Fruit fly (Drosophila melanogaster) whole organism, embryonic: ENCODE results near the gene P5CDh2.

ENCODE experiments used
- CG10274 ChIP-seq: fragments of 200-800 bp; sonication (Bioruptor generic); optimal IDR thresholded peaks from 3 replicates; lab custom pipeline; 2017; ENCODE audit warnings: missing biosample characterization, mild to moderate bottlenecking, missing genetic modification characterization
- CG10321 ChIP-seq: fragments of 200-800 bp; sonication (Bioruptor generic); IDR thresholded peaks from 2 replicates; pipeline ENCODE4 v1.3.6; 2022; ENCODE audit warnings: missing biosample characterization, missing genetic modification characterization
- CG15514 ChIP-seq: fragments of 200-800 bp; sonication (Bioruptor generic); optimal IDR thresholded peaks from 3 replicates; lab custom pipeline; 2017; ENCODE audit warnings: missing biosample characterization, missing genetic modification characterization, mild to moderate bottlenecking, moderate library complexity, missing genetic modification reagents
- CG15696 ChIP-seq: fragments of 200-800 bp; sonication (Bioruptor generic); optimal IDR thresholded peaks from 2 replicates; lab custom pipeline; 2019; ENCODE audit warnings: missing biosample characterization, mild to moderate bottlenecking, missing genetic modification characterization, moderate library complexity
- CG2199 ChIP-seq: fragments of 200-800 bp; sonication (Bioruptor generic); IDR thresholded peaks from 3 replicates; pipeline ENCODE4 v1.3.6; 2022; ENCODE audit warnings: missing biosample characterization, missing genetic modification characterization
- CG2712 ChIP-seq: fragments of 200-800 bp; optimal IDR thresholded peaks from 3 replicates; lab custom pipeline; 2019; ENCODE audit warnings: missing biosample characterization, mild to moderate bottlenecking, missing genetic modification characterization, moderate library complexity
- CG30020 ChIP-seq: fragments of 200-800 bp; optimal IDR thresholded peaks from 2 replicates; lab custom pipeline; 2019; ENCODE audit warnings: missing biosample characterization, mild to moderate bottlenecking, missing genetic modification characterization, moderate library complexity
- CG31388 ChIP-seq: fragments of 200-800 bp; sonication (Bioruptor generic); optimal IDR thresholded peaks from 2 replicates; lab custom pipeline; 2016; ENCODE audit warnings: missing biosample characterization, missing genetic modification characterization
- CG32532 ChIP-seq: fragments of 200-800 bp; sonication (Bioruptor generic); IDR thresholded peaks from 2 replicates; pipeline ENCODE4 v1.3.6; 2022; ENCODE audit warnings: missing biosample characterization, missing genetic modification characterization
- CG33557 ChIP-seq: fragments of 200-800 bp; sonication (Bioruptor generic); optimal IDR thresholded peaks from 2 replicates; lab custom pipeline; 2019; ENCODE audit warnings: missing biosample characterization, mild to moderate bottlenecking, missing genetic modification characterization, moderate library complexity
- CG3407 ChIP-seq: fragments of 200-800 bp; sonication (Bioruptor generic); optimal IDR thresholded peaks from 2 replicates; lab custom pipeline; 2018; ENCODE audit warnings: missing biosample characterization, mild to moderate bottlenecking, missing genetic modification characterization
- CG34422 ChIP-seq: fragments of 200-800 bp; sonication (Bioruptor generic); IDR thresholded peaks from 3 replicates; pipeline ENCODE4 v1.3.6; 2022; ENCODE audit warnings: missing biosample characterization, missing genetic modification characterization
- CG4360 ChIP-seq: fragments of 200-800 bp; sonication (Bioruptor generic); IDR thresholded peaks from 2 replicates; pipeline ENCODE4 v1.3.6; 2022; ENCODE audit warnings: missing biosample characterization, missing genetic modification characterization
- CG8290 ChIP-seq, 3 experiments: fragments of 200-800 bp; sonication (Bioruptor generic); optimal IDR thresholded peaks; 2 replicates each; lab custom pipeline; 2016 to 2019; ENCODE audit warnings: missing biosample characterization in 3 of 3, missing genetic modification characterization in 3 of 3, mild to moderate bottlenecking in 2 of 3, moderate library complexity in 1 of 3
- CG9437 ChIP-seq: fragments of 200-800 bp; sonication (Bioruptor generic); optimal IDR thresholded peaks from 2 replicates; lab custom pipeline; 2018; ENCODE audit warnings: missing biosample characterization, mild to moderate bottlenecking, missing genetic modification characterization
- CG9609 ChIP-seq: fragments of 200-800 bp; sonication (Bioruptor generic); optimal IDR thresholded peaks from 3 replicates; lab custom pipeline; 2016; ENCODE audit warnings: missing biosample characterization, missing genetic modification characterization
- CG9876 ChIP-seq: fragments of 200-800 bp; sonication (Bioruptor generic); optimal IDR thresholded peaks from 2 replicates; lab custom pipeline; 2016; ENCODE audit warnings: missing biosample characterization, missing genetic modification characterization
- Dad ChIP-seq: fragments of 200-800 bp; sonication (Bioruptor generic); optimal IDR thresholded peaks from 3 replicates; lab custom pipeline; 2016; ENCODE audit warnings: missing biosample characterization, missing genetic modification characterization
- Elba2 ChIP-seq: fragments of 200-800 bp; sonication (Bioruptor generic); optimal IDR thresholded peaks from 3 replicates; lab custom pipeline; 2016; ENCODE audit warnings: missing biosample characterization, missing genetic modification characterization
- Gsc ChIP-seq: fragments of 200-800 bp; sonication (Bioruptor generic); IDR thresholded peaks from 2 replicates; pipeline ENCODE4 v1.3.6; 2022; ENCODE audit warnings: missing biosample characterization, missing genetic modification characterization
- HmgD ChIP-seq: fragments of 200-800 bp; sonication (Bioruptor generic); optimal IDR thresholded peaks from 3 replicates; lab custom pipeline; 2016; ENCODE audit warnings: missing biosample characterization, missing genetic modification characterization
- Jarid2 ChIP-seq: fragments of 200-800 bp; sonication (Bioruptor generic); optimal IDR thresholded peaks from 3 replicates; lab custom pipeline; 2017; ENCODE audit warnings: mild to moderate bottlenecking, missing biosample characterization, missing genetic modification reagents, missing genetic modification characterization
- Mrtf ChIP-seq: fragments of 200-800 bp; sonication (Bioruptor generic); IDR thresholded peaks from 3 replicates; pipeline ENCODE4 v1.3.6; 2022; ENCODE audit warnings: missing biosample characterization, missing genetic modification characterization
- Nf-YA ChIP-seq: fragments of 200-800 bp; sonication (Bioruptor generic); IDR thresholded peaks from 2 replicates; pipeline ENCODE4 v1.3.6; 2022; ENCODE audit warnings: missing biosample characterization, missing genetic modification characterization
- Scr ChIP-seq: fragments of 200-800 bp; sonication (Bioruptor generic); IDR thresholded peaks from 2 replicates; pipeline ENCODE4 v1.3.6; 2022; ENCODE audit warnings: missing biosample characterization, missing genetic modification characterization; ENCODE audit not compliant: partially characterized antibody
- Sox100B ChIP-seq: fragments of 200-800 bp; sonication (Bioruptor generic); optimal IDR thresholded peaks from 3 replicates; lab custom pipeline; 2018; ENCODE audit warnings: missing biosample characterization, mild to moderate bottlenecking, missing genetic modification characterization
- Xbp1 ChIP-seq: fragments of 200-800 bp; sonication (Bioruptor generic); optimal IDR thresholded peaks from 3 replicates; lab custom pipeline; 2016; ENCODE audit warnings: missing biosample characterization, mild to moderate bottlenecking, missing genetic modification characterization
- ac ChIP-seq: fragments of 200-800 bp; sonication (Bioruptor generic); optimal IDR thresholded peaks from 3 replicates; lab custom pipeline; 2017; ENCODE audit warnings: missing biosample characterization, mild to moderate bottlenecking, missing genetic modification characterization
- bowl ChIP-seq: fragments of 200-800 bp; sonication (Bioruptor generic); IDR thresholded peaks from 2 replicates; pipeline ENCODE4 v1.3.6; 2022; ENCODE audit warnings: missing biosample characterization, missing genetic modification characterization
- chinmo ChIP-seq: fragments of 200-800 bp; sonication (Bioruptor generic); IDR thresholded peaks from 4 replicates; pipeline ENCODE4 v1.3.6; 2022; ENCODE audit warnings: missing biosample characterization, missing genetic modification characterization; ENCODE audit not compliant: partially characterized antibody
- danr ChIP-seq: fragments of 200-800 bp; sonication (Bioruptor generic); IDR thresholded peaks from 2 replicates; pipeline ENCODE4 v1.3.6; 2022; ENCODE audit warnings: missing biosample characterization, missing genetic modification characterization
- eve ChIP-seq, 2 experiments: fragments of >200 bp; optimal IDR thresholded peaks; 2 replicates each; lab custom pipeline; 2017; ENCODE audit warnings: missing biosample characterization in 2 of 2, missing genetic modification characterization in 2 of 2
- fd3F ChIP-seq: fragments of 200-800 bp; sonication (Bioruptor generic); optimal IDR thresholded peaks from 2 replicates; lab custom pipeline; 2018; ENCODE audit warnings: missing biosample characterization, mild to moderate bottlenecking, missing genetic modification characterization, moderate library complexity
- fd96Cb ChIP-seq: fragments of 200-800 bp; sonication (Bioruptor generic); optimal IDR thresholded peaks from 2 replicates; lab custom pipeline; 2018; ENCODE audit warnings: missing biosample characterization, mild to moderate bottlenecking, missing genetic modification characterization, moderate library complexity
- gcm2 ChIP-seq: fragments of 200-800 bp; sonication (Bioruptor generic); optimal IDR thresholded peaks from 2 replicates; lab custom pipeline; 2016; ENCODE audit warnings: missing biosample characterization, missing genetic modification characterization
- gem ChIP-seq: fragments of 200-800 bp; sonication (Bioruptor generic); optimal IDR thresholded peaks from 2 replicates; lab custom pipeline; 2019; ENCODE audit warnings: missing biosample characterization, mild to moderate bottlenecking, missing genetic modification characterization, moderate library complexity
- jigr1 ChIP-seq: fragments of 200-800 bp; sonication (Bioruptor generic); IDR thresholded peaks from 3 replicates; pipeline ENCODE4 v1.3.6; 2022; ENCODE audit warnings: missing biosample characterization, missing genetic modification characterization
- jumu ChIP-seq: fragments of 200-800 bp; sonication (Bioruptor generic); optimal IDR thresholded peaks from 3 replicates; lab custom pipeline; 2016; ENCODE audit warnings: missing biosample characterization, missing genetic modification characterization
- ken ChIP-seq: fragments of 200-800 bp; sonication (Bioruptor generic); IDR thresholded peaks from 3 replicates; pipeline ENCODE4 v1.3.6; 2022; ENCODE audit warnings: missing biosample characterization, missing genetic modification characterization
- luna ChIP-seq: fragments of 200-800 bp; sonication (Bioruptor generic); optimal IDR thresholded peaks from 2 replicates; lab custom pipeline; 2016; ENCODE audit warnings: missing biosample characterization, missing genetic modification characterization
- mam ChIP-seq: fragments of 200-800 bp; sonication (Bioruptor generic); optimal IDR thresholded peaks from 3 replicates; lab custom pipeline; 2016; ENCODE audit warnings: missing biosample characterization, missing genetic modification characterization
- mld ChIP-seq: fragments of 200-800 bp; sonication (Bioruptor generic); IDR thresholded peaks from 3 replicates; pipeline ENCODE4 v1.3.6; 2022; ENCODE audit warnings: missing biosample characterization, missing genetic modification characterization; ENCODE audit not compliant: partially characterized antibody
- nom ChIP-seq: fragments of 200-800 bp; sonication (Bioruptor generic); optimal IDR thresholded peaks from 2 replicates; lab custom pipeline; 2017; ENCODE audit warnings: missing biosample characterization, missing genetic modification characterization, mild to moderate bottlenecking, moderate library complexity, missing genetic modification reagents
- pita ChIP-seq: fragments of 200-800 bp; sonication (Bioruptor generic); optimal IDR thresholded peaks from 2 replicates; lab custom pipeline; 2017; ENCODE audit warnings: missing biosample characterization, mild to moderate bottlenecking, missing genetic modification characterization
- prd ChIP-seq, 3 experiments: fragments of >200 bp in 2 of 3; fragments of 200-800 bp in 1 of 3; sonication (Bioruptor generic) in 1 of 3; optimal IDR thresholded peaks in 2 of 3; IDR thresholded peaks in 1 of 3; 2 replicates in 2 of 3; 3 replicates in 1 of 3; pipeline versions ENCODE4 v1.3.6 to Lab custom; 2017 to 2022; ENCODE audit warnings: missing biosample characterization in 1 of 3, missing genetic modification characterization in 1 of 3
- pzg ChIP-seq: fragments of 200-800 bp; sonication (Bioruptor generic); optimal IDR thresholded peaks from 3 replicates; lab custom pipeline; 2018; ENCODE audit warnings: missing biosample characterization, mild to moderate bottlenecking, missing genetic modification characterization, moderate library complexity
- tgo ChIP-seq: fragments of 200-800 bp; sonication (Bioruptor generic); IDR thresholded peaks from 3 replicates; pipeline ENCODE4 v1.3.6; 2022; ENCODE audit warnings: missing biosample characterization, missing genetic modification characterization
- toy ChIP-seq: fragments of 200-800 bp; sonication (Bioruptor generic); IDR thresholded peaks from 2 replicates; pipeline ENCODE4 v1.3.6; 2022; ENCODE audit warnings: missing biosample characterization, missing genetic modification characterization
- zfh1 ChIP-seq: fragments of 200-800 bp; sonication (Bioruptor generic); IDR thresholded peaks from 3 replicates; pipeline ENCODE4 v1.3.6; 2022; ENCODE audit warnings: missing biosample characterization, missing genetic modification characterization

Gene P5CDh2

DNA sequence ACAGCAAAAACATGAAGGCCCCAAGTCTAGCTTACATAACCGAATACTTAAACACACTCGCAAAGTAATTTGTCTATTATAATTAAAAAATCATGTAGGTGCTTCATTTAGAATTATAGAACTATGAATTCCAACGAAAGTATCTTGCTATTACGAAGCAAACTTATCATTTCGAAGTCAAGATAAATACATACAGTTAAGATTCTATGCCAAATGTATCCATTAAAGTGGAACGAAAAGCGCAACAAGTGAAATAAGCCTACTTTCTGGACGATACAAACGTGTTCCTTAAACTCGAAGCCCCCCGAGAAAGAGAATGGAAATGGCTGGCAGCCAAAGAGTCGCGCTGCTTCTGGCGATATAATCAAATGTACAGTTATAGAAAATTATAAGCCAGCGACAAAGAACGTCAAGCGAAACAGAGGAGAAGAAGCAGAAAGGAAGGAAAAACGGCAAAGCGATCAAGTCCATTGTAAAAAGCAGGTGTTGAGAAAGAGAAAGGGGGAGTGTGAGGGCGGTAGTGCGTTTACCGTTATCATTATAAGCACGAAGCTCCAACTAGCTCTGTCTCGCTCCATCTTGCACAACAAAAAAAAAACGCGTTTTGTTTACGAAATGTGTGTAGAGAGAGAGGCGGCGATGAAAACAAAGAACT is 25.0 kb upstream of the P5CDh2 start (continued):
- TF ChIP-seq mld (no peak), CG34422 (GFP tag; lab: Robert Waterston, UW) (no peak), pita (no peak), CG10274 (GFP tag; lab: Kevin White, UChicago) (no peak), tgo (GFP tag; lab: Robert Waterston, UW) (no peak; the same call in 2 of the 3 replicates), Dad (GFP tag; lab: Kevin White, UChicago) (no peak), CG10321 (no peak), gcm2 (GFP tag; lab: Kevin White, UChicago) (no peak), Nf-YA (GFP tag; lab: Robert Waterston, UW) (no peak), chinmo (GFP tag; lab: Robert Waterston, UW) (peak; percentile 26; the same call in 1 of the 4 replicates), Elba2 (no peak), gem (tag; lab: Kevin White, UChicago) (peak; percentile 60), Mrtf (GFP tag; lab: Robert Waterston, UW) (no peak), jigr1 (no peak), CG15514 (GFP tag; lab: Kevin White, UChicago) (no peak), prd (optimal IDR thresholded peaks at IDR 0.05; lab: Kevin White, UChicago) (no peak), prd (GFP tag; IDR thresholded peaks at IDR 0.05; lab: Robert Waterston, UW) (no peak), HmgD (no peak), Scr (GFP tag; lab: Robert Waterston, UW) (no peak), CG8290 (GFP tag; optimal IDR thresholded peaks at IDR 0.05; lab: Kevin White, UChicago) (no peak), CG8290 (tag; optimal IDR thresholded peaks at IDR 0.05; lab: Kevin White, UChicago) (no peak), CG2199 (GFP tag; lab: Robert Waterston, UW) (peak; percentile 68; the same call in 2 of the 3 replicates), Sox100B (GFP tag; lab: Kevin White, UChicago) (no peak), nom (GFP tag; lab: Kevin White, UChicago) (no peak), bowl (no peak), luna (no peak), fd96Cb (tag; lab: Kevin White, UChicago) (no peak), CG33557 (GFP tag; lab: Kevin White, UChicago) (no peak), CG9437 (peak; percentile 30), zfh1 (no peak), CG9609 (no peak), CG32532 (no peak; the same call in 1 of the 2 replicates), pzg (GFP tag; lab: Kevin White, UChicago) (no peak), CG15696 (tag; lab: Kevin White, UChicago) (no peak), CG3407 (GFP tag; lab: Kevin White, UChicago) (no peak), CG31388 (GFP tag; lab: Kevin White, UChicago) (no peak), fd3F (peak; percentile 31), danr (GFP tag; lab: Robert Waterston, UW) (no peak), Gsc (GFP tag; lab: Robert Waterston, UW) (no peak), Xbp1 (GFP tag; lab: Kevin White, UChicago) (no peak), CG30020 (tag; lab: Kevin White, UChicago) (no peak), ac (no peak), CG2712 (peak; percentile 43), jumu (GFP tag; lab: Kevin White, UChicago) (no peak), CG4360 (GFP tag; lab: Robert Waterston, UW) (0 out of 2 replicates have a peak, but pooled peaks have one; percentile 17), Jarid2 (GFP tag; lab: Kevin White, UChicago) (no peak), toy (GFP tag; lab: Robert Waterston, UW) (no peak), ken (no peak), eve (GFP tag; optimal IDR thresholded peaks at IDR 0.05; lab: Kevin White, UChicago) (peak in 1 of 2 experiments; percentile 9), mam (GFP tag; lab: Kevin White, UChicago) (peak; percentile 37), CG9876 (no peak)
